Worm (Caenorhabditis elegans): ENCODE results near the gene drr-2.

The drr-2 gene

ce11 chrIII:13643534-13643933 lies at the start of gene drr-2, which contains the start of gene set-16 (continued):
- peak; percentile 85 for TF ChIP-seq ztf-18 (tag; optimal IDR thresholded peaks at IDR 0.05)
- peak; percentile 30 for TF ChIP-seq B0261.1 (tag; optimal IDR thresholded peaks at IDR 0.05)
- TF ChIP-seq Y67H2A.10 (GFP tag; conservative IDR thresholded peaks at IDR 0.05), result peak; percentile 90
- no peak for TF ChIP-seq ccch-3 (GFP tag; optimal IDR thresholded peaks at IDR 0.05)
- no peak for TF ChIP-seq ceh-40 (GFP tag; IDR thresholded peaks at IDR 0.05)
- TF ChIP-seq unc-130 (GFP tag; optimal IDR thresholded peaks at IDR 0.05), result peak; percentile 96
- TF ChIP-seq F57C9.4 (tag; optimal IDR thresholded peaks at IDR 0.05), result peak; percentile 87
- peak; percentile 94 for TF ChIP-seq madf-10 (tag; optimal IDR thresholded peaks at IDR 0.05)
- peak; percentile 81 for TF ChIP-seq die-1 (tag; optimal IDR thresholded peaks at IDR 0.05)
- TF ChIP-seq ceh-100 (GFP tag; IDR thresholded peaks at IDR 0.05), result peak; percentile 90
- TF ChIP-seq F57A8.1 (GFP tag; optimal IDR thresholded peaks at IDR 0.05), result peak; percentile 46
- peak; percentile 98 for TF ChIP-seq K11D2.4 (GFP tag; IDR thresholded peaks at IDR 0.05)
- peak; percentile 80; the same call in 1 of the 2 replicates for TF ChIP-seq bed-2 (GFP tag; IDR thresholded peaks at IDR 0.05)
- TF ChIP-seq gei-17 (GFP tag; optimal IDR thresholded peaks at IDR 0.05), result peak; percentile 93
- peak; percentile 100 for TF ChIP-seq attf-5 (GFP tag; optimal IDR thresholded peaks at IDR 0.05)
- TF ChIP-seq B0019.2 (GFP tag; conservative IDR thresholded peaks at IDR 0.05), result peak; percentile 94
- peak; percentile 97 for TF ChIP-seq ets-4 (GFP tag; optimal IDR thresholded peaks at IDR 0.05)
- peak; percentile 68 for TF ChIP-seq nhr-27 (tag; optimal IDR thresholded peaks at IDR 0.05)
- peak; percentile 98 for TF ChIP-seq madf-3 (GFP tag; IDR thresholded peaks at IDR 0.05)
- no peak for TF ChIP-seq hlh-26 (GFP tag; conservative IDR thresholded peaks at IDR 0.05)
- peak; percentile 65 for TF ChIP-seq nhr-179 (tag; optimal IDR thresholded peaks at IDR 0.05)
- TF ChIP-seq bed-1 (GFP tag; IDR thresholded peaks at IDR 0.05), result peak; percentile 70; the same call in 1 of the 2 replicates
- peak; percentile 100 for TF ChIP-seq athp-1 (tag; optimal IDR thresholded peaks at IDR 0.05)
- TF ChIP-seq aptf-3 (GFP tag; IDR thresholded peaks at IDR 0.05), result no peak
- TF ChIP-seq nhr-80 (tag; optimal IDR thresholded peaks at IDR 0.05), result peak; percentile 85
- peak; percentile 98 for TF ChIP-seq somi-1 (GFP tag; optimal IDR thresholded peaks at IDR 0.05)
- TF ChIP-seq Y53G8AR.9 (GFP tag; conservative IDR thresholded peaks at IDR 0.05), result peak; percentile 100
- peak; percentile 71 for TF ChIP-seq mes-4 (tag; optimal IDR thresholded peaks at IDR 0.05)
- peak; percentile 27 for TF ChIP-seq T07F8.4 (tag; optimal IDR thresholded peaks at IDR 0.05)
- peak; percentile 99 for TF ChIP-seq repo-1 (tag; optimal IDR thresholded peaks at IDR 0.05)
- TF ChIP-seq cebp-2 (GFP tag; IDR thresholded peaks at IDR 0.05), result peak; percentile 92; the same call in 1 of the 2 replicates
- TF ChIP-seq F55B11.4 (tag; optimal IDR thresholded peaks at IDR 0.05; ENCODE audit: borderline replicate concordance, insufficient read depth), result no peak
- TF ChIP-seq mxl-1 (tag; optimal IDR thresholded peaks at IDR 0.05), result no peak
- peak; percentile 94 for TF ChIP-seq ztf-22 (GFP tag; optimal IDR thresholded peaks at IDR 0.05)
- peak; percentile 92 to 96 for TF ChIP-seq let-607 (tag; optimal IDR thresholded peaks at IDR 0.05)
- TF ChIP-seq nfya-1 (tag; optimal IDR thresholded peaks at IDR 0.05; ENCODE audit: borderline replicate concordance, insufficient read depth), result no peak
- peak; percentile 100 for TF ChIP-seq D2030.7 (GFP tag; IDR thresholded peaks at IDR 0.05)
- TF ChIP-seq B0035.1 (tag; optimal IDR thresholded peaks at IDR 0.05), result peak; percentile 91
- peak; percentile 96 for TF ChIP-seq ceh-79 (tag; optimal IDR thresholded peaks at IDR 0.05)
- peak; percentile 97 for TF ChIP-seq egl-44 (GFP tag; IDR thresholded peaks at IDR 0.05)
- TF ChIP-seq mcd-1 (GFP tag; IDR thresholded peaks at IDR 0.05), result peak; percentile 98
- peak; percentile 91 for TF ChIP-seq F33H1.4 (GFP tag; IDR thresholded peaks at IDR 0.05)
- no peak for TF ChIP-seq ZK185.1 (tag; optimal IDR thresholded peaks at IDR 0.05; ENCODE audit: poor library complexity, severe bottlenecking)
- TF ChIP-seq aptf-2 (GFP tag; conservative IDR thresholded peaks at IDR 0.05), result 0 out of 2 replicates have a peak, but pooled peaks have one; percentile 14
- peak; percentile 97 for TF ChIP-seq madf-6 (GFP tag; IDR thresholded peaks at IDR 0.05)
- peak; percentile 99 for TF ChIP-seq lin-54 (GFP tag; optimal IDR thresholded peaks at IDR 0.05)
- TF ChIP-seq nfya-2 (GFP tag; IDR thresholded peaks at IDR 0.05), result peak; percentile 91; the same call in 1 of the 2 replicates
- TF ChIP-seq attf-6 (GFP tag; IDR thresholded peaks at IDR 0.05), result peak; percentile 87
- peak; percentile 99 for TF ChIP-seq nfyb-1 (GFP tag; IDR thresholded peaks at IDR 0.05)
